Fruit fly (Drosophila melanogaster) Kc167 (cell line): Measurements from ENCODE around the gene Elovl7.

Experiments
- Sin3A ChIP-seq: fragments of >200 bp; optimal IDR thresholded peaks from 2 replicates; lab custom pipeline; 2018; ENCODE audit warnings: missing external identifiers
- h ChIP-seq: fragments of >200 bp; optimal IDR thresholded peaks from 3 replicates; lab custom pipeline; 2018; ENCODE audit warnings: missing external identifiers
- insv ChIP-seq: fragments of >200 bp; optimal IDR thresholded peaks from 3 replicates; lab custom pipeline; 2018; ENCODE audit warnings: missing external identifiers

DNA sequence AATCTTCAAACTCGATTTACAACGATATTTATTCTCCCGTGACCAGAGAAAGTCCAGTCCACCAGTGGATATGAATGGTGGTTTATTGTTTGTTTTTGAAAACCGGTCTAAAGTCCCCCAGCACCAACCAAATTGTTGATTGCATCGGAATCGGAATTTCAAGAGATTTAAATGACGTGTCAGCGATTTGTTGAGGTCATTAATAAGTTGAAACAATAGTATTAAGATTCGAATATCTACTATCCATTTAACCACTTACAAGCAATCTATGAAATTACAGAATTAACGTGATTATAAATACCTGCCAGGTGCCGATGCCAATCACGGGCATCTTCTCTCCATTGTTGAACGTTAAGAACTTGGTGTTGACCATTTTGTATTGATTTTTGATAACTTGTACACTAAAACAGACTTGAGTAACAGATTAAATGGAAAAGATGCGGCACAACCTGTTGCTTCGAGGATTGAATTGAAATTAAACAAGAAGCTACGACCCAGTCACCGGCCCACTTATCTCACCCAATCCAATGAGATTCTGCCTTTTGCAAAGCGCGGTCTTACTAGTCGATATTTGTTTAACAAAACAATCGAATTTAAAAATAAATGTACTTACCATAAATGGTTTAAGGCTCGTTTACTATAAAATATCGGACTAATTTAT is 12.1 kb upstream of the Elovl7 start, which contains the start of gene CG2767:
- no peak for TF ChIP-seq Sin3A (lab: Kevin White, UChicago)
- TF ChIP-seq h (lab: Kevin White, UChicago) = no peak
- TF ChIP-seq insv (lab: Kevin White, UChicago) = no peak
